Fruit fly (Drosophila melanogaster): ENCODE measurements around the gene Lamtor3.

Lamtor3 gene

DNA sequence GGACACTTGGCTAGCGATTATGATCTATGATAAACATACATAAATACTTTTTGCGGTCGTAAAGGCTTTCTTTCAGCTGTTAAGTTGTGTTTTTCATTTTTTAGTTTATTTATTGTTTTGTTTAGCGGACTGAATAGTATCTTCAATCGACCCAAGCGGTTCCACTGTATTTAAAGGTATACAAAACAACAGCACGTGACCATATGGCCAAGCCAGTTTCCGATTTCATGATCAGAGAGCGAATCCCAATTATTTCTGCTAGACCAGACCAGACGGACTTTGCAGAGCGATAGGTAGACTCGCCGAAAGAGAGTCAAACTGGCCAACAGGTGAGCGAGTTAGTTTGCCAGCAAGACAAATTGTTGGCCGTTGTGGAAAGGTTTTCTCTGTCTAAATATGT, 9.5 kb upstream of the Lamtor3 start, which contains the start of gene Sgt:
Sgt (plus strand) TSS at position 80 of the 400 bp plus-strand sequence.
- TF ChIP-seq toe (GFP tag; optimal IDR thresholded peaks at IDR 0.05) (no peak), CG7045 (GFP tag; optimal IDR thresholded peaks at IDR 0.05) (no peak), CG33017 (tag; optimal IDR thresholded peaks at IDR 0.05) (no peak), cnc (optimal IDR thresholded peaks at IDR 0.05) (no peak), Hr96 (GFP tag; optimal IDR thresholded peaks at IDR 0.05) (no peak), Mnt (GFP tag; optimal IDR thresholded peaks at IDR 0.05) (no peak), CG7101 (tag; optimal IDR thresholded peaks at IDR 0.05) (no peak), ovo (GFP tag; optimal IDR thresholded peaks at IDR 0.05) (no peak), CG14711 (tag; optimal IDR thresholded peaks at IDR 0.05) (no peak), cic (GFP tag; optimal IDR thresholded peaks at IDR 0.05) (no peak)

DNA sequence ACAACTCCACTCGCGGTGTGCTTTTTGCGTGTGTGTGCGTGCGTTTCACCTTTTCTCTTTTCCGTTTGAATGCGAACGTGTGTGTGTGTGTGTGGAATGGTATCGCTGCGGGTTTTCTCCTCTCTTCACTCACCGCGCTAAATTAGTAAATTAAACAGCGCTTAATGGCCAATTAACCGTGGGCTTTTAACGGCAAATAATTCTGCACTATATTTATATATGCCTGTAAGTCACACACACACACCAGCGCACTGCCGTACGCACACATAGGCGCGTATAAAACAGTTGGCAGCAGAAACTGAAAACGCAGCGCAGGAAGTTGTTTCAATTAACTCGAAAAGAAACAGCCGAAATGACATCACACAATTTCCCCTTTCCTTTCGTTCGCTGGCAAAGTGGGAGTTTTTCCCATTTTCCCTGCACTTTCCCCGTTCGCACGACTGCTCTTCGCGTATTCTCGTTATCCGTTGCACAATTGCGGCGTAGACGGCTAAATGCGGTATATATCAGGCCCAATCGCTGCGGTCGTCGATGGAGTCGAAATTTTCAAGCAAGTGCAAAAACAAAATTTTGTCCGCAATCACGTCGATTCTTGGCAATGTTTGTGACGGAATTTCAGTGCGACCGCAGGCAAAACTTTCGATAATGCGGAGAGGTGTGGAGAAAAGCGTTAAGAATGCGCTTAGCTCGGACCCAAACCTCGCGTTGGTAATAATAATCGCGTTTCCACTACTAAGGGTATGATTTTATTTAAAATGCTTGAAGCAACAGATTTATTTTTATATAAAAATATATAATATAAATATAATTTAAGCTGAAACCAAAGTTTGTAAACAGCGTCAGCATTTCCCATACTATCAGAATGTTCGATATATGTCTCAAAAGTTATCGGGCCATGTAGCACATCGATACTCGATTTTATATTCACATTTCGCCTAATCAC, 8.2 kb upstream of the Lamtor3 start, which contains the start of gene BicD:
BicD (minus strand) TSS at position 634 of the 943 bp plus-strand sequence.
- peak; percentile 4 for TF ChIP-seq tj (GFP tag; optimal IDR thresholded peaks at IDR 0.05)
- TF ChIP-seq cic (GFP tag; optimal IDR thresholded peaks at IDR 0.05): no peak
- TF ChIP-seq CG7101 (tag; optimal IDR thresholded peaks at IDR 0.05): no peak
- TF ChIP-seq Clk (GFP tag; optimal IDR thresholded peaks at IDR 0.05): no peak
- TF ChIP-seq CG5204 (GFP tag; optimal IDR thresholded peaks at IDR 0.05): no peak
- no peak for TF ChIP-seq Mnt (GFP tag; optimal IDR thresholded peaks at IDR 0.05)
- TF ChIP-seq toe (GFP tag; optimal IDR thresholded peaks at IDR 0.05): no peak
- no peak for TF ChIP-seq cnc (optimal IDR thresholded peaks at IDR 0.05)
- peak; percentile 37 for TF ChIP-seq pad (GFP tag; optimal IDR thresholded peaks at IDR 0.05)
- peak; percentile 38 for TF ChIP-seq bab1 (GFP tag; optimal IDR thresholded peaks at IDR 0.05)
- no peak for TF ChIP-seq CG1620 (GFP tag; optimal IDR thresholded peaks at IDR 0.05)
- TF ChIP-seq CG11617 (GFP tag; optimal IDR thresholded peaks at IDR 0.05): peak; percentile 36
- peak; percentile 54 for TF ChIP-seq CG12768 (GFP tag; optimal IDR thresholded peaks at IDR 0.05)
- TF ChIP-seq CG7045 (GFP tag; optimal IDR thresholded peaks at IDR 0.05): peak; percentile 4
- TF ChIP-seq ovo (GFP tag; optimal IDR thresholded peaks at IDR 0.05): peak; percentile 40
- peak; percentile 6 for TF ChIP-seq CG14711 (tag; optimal IDR thresholded peaks at IDR 0.05)

DNA sequence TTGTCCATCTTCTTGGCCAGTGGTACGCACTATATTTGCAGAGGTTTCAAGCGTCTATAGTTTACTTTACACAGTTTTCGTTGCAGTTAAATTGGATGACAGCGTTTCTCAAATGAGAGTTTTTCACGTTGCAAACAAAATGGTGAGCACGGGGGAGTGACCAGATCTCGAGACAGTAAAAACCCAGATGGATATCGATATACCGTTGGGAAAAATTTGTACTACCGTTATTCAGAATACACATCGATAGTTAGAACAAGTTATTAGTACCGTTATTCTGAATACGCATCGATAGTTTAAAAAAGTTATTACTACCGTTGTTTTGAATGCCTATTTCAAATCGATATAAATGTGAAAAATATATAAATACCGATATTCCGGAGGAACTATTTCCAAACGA, 3.3 kb upstream of the Lamtor3 start, which contains the start of gene cass:
cass (minus strand) TSS at position 179 of the 400 bp plus-strand sequence.
- TF ChIP-seq CG5204 (GFP tag; optimal IDR thresholded peaks at IDR 0.05): no peak
- no peak for TF ChIP-seq toe (GFP tag; optimal IDR thresholded peaks at IDR 0.05)
- TF ChIP-seq CG7101 (tag; optimal IDR thresholded peaks at IDR 0.05): no peak
- TF ChIP-seq ovo (GFP tag; optimal IDR thresholded peaks at IDR 0.05): peak; percentile 98
- TF ChIP-seq Mnt (GFP tag; optimal IDR thresholded peaks at IDR 0.05): peak; percentile 33
- TF ChIP-seq CG11617 (GFP tag; optimal IDR thresholded peaks at IDR 0.05): peak; percentile 8
- TF ChIP-seq tj (GFP tag; optimal IDR thresholded peaks at IDR 0.05): no peak
- peak; percentile 18 for TF ChIP-seq cic (GFP tag; optimal IDR thresholded peaks at IDR 0.05)
- no peak for TF ChIP-seq CG12768 (GFP tag; optimal IDR thresholded peaks at IDR 0.05)
- no peak for TF ChIP-seq Hr96 (GFP tag; optimal IDR thresholded peaks at IDR 0.05)
- no peak for TF ChIP-seq Crg-1 (GFP tag; optimal IDR thresholded peaks at IDR 0.05)
- TF ChIP-seq CG1620 (GFP tag; optimal IDR thresholded peaks at IDR 0.05): no peak
- TF ChIP-seq bab1 (GFP tag; optimal IDR thresholded peaks at IDR 0.05): peak; percentile 73
- TF ChIP-seq kay (GFP tag; ENCODE audit: borderline replicate concordance): no peak
- TF ChIP-seq cnc (optimal IDR thresholded peaks at IDR 0.05): no peak
- TF ChIP-seq CG14711 (tag; optimal IDR thresholded peaks at IDR 0.05): no peak
- peak; percentile 19 for TF ChIP-seq pad (GFP tag; optimal IDR thresholded peaks at IDR 0.05)
- no peak for TF ChIP-seq CG7045 (GFP tag; optimal IDR thresholded peaks at IDR 0.05)
- no peak for TF ChIP-seq Clk (GFP tag; optimal IDR thresholded peaks at IDR 0.05)
- no peak for TF ChIP-seq CG33017 (tag; optimal IDR thresholded peaks at IDR 0.05)

DNA sequence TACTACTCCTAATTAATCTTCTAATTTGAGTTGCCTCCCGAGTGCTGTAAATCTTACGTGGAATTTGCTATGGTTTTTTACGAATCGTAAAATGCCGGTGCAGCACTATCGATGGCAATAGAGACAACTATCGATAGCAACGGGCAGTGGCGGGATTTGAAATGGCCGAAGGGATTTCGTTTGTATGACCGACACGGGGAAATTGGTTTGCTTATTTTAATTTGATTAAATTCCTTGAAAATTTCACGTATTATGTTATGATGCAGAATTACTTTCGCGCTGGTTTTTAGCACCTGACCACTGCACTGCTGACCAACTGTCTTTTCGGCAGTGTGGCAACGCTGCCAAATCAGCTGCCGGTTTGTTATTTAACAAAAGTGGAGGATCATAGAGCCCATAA, 3.1 kb downstream of the Lamtor3 start, which contains the start of the genes GCS2beta and CG5131:
GCS2beta (minus strand) TSS at position 134 of the 400 bp plus-strand sequence.
CG5131 (plus strand) TSS at position 328 of the 400 bp plus-strand sequence.
- TF ChIP-seq cic (GFP tag; optimal IDR thresholded peaks at IDR 0.05) (peak; percentile 15), toe (GFP tag; optimal IDR thresholded peaks at IDR 0.05) (peak; percentile 95), CG5204 (GFP tag; optimal IDR thresholded peaks at IDR 0.05) (peak; percentile 85), kay (GFP tag; ENCODE audit: borderline replicate concordance) (peak; percentile 58), CG1620 (GFP tag; optimal IDR thresholded peaks at IDR 0.05) (peak; percentile 92), CG14711 (tag; optimal IDR thresholded peaks at IDR 0.05) (peak; percentile 83), tj (GFP tag; optimal IDR thresholded peaks at IDR 0.05) (peak; percentile 94), CG12768 (GFP tag; optimal IDR thresholded peaks at IDR 0.05) (peak; percentile 89), pad (GFP tag; optimal IDR thresholded peaks at IDR 0.05) (peak; percentile 71), CG7045 (GFP tag; optimal IDR thresholded peaks at IDR 0.05) (peak; percentile 89), Mnt (GFP tag; optimal IDR thresholded peaks at IDR 0.05) (peak; percentile 80), cnc (optimal IDR thresholded peaks at IDR 0.05) (no peak), bab1 (GFP tag; optimal IDR thresholded peaks at IDR 0.05) (peak; percentile 90), CG7101 (tag; optimal IDR thresholded peaks at IDR 0.05) (peak; percentile 85), CG11617 (GFP tag; optimal IDR thresholded peaks at IDR 0.05) (peak; percentile 87), ovo (GFP tag; optimal IDR thresholded peaks at IDR 0.05) (peak; percentile 65), Clk (GFP tag; optimal IDR thresholded peaks at IDR 0.05) (peak; percentile 79), Hr96 (GFP tag; optimal IDR thresholded peaks at IDR 0.05) (peak; percentile 92), Crg-1 (GFP tag; optimal IDR thresholded peaks at IDR 0.05) (peak; percentile 94), CG33017 (tag; optimal IDR thresholded peaks at IDR 0.05) (peak; percentile 84)

DNA sequence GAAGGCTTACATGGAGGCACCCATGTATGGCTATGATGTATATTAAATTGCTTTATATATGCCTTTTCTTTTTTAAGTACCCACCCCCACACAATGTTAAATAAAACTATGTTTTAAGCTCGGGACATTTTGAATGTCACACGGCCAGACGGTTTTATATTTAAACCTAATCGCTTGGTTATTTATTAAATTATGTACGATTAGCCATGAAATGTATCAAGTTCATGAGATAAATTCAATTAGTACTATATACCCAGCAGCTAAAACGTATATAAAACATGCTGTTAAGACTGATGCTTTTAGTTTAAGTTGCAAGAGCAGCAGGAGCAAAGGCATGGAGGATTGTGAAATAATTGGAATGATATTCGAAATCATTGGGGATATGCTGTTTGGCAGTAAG, 4.4 kb downstream of the Lamtor3 start, which contains the start of the genes CG43221 and CG43645:
CG43221 (plus strand) TSS at position 301 of the 400 bp plus-strand sequence.
CG43645 (plus strand) TSS at position 301 of the 400 bp plus-strand sequence.
- TF ChIP-seq CG1620 (GFP tag; optimal IDR thresholded peaks at IDR 0.05) (no peak), ovo (GFP tag; optimal IDR thresholded peaks at IDR 0.05) (no peak), Clk (GFP tag; optimal IDR thresholded peaks at IDR 0.05) (no peak), CG33017 (tag; optimal IDR thresholded peaks at IDR 0.05) (no peak), CG12768 (GFP tag; optimal IDR thresholded peaks at IDR 0.05) (no peak), kay (GFP tag; ENCODE audit: borderline replicate concordance) (no peak), CG5204 (GFP tag; optimal IDR thresholded peaks at IDR 0.05) (no peak), CG11617 (GFP tag; optimal IDR thresholded peaks at IDR 0.05) (no peak), Hr96 (GFP tag; optimal IDR thresholded peaks at IDR 0.05) (no peak), cnc (optimal IDR thresholded peaks at IDR 0.05) (no peak), bab1 (GFP tag; optimal IDR thresholded peaks at IDR 0.05) (no peak), Crg-1 (GFP tag; optimal IDR thresholded peaks at IDR 0.05) (no peak), Mnt (GFP tag; optimal IDR thresholded peaks at IDR 0.05) (no peak), CG14711 (tag; optimal IDR thresholded peaks at IDR 0.05) (no peak), CG7101 (tag; optimal IDR thresholded peaks at IDR 0.05) (no peak), toe (GFP tag; optimal IDR thresholded peaks at IDR 0.05) (no peak)
